Worm (Caenorhabditis elegans): ENCODE results near the gene W03G11.2.

ce11 chrX:12123152-12123551, 14.7 kb upstream of the W03G11.2 start, which contains the start of gene T01H10.11:
- TF ChIP-seq elt-3 (tag; optimal IDR thresholded peaks at IDR 0.05) (no peak), unc-62 (GFP tag; optimal IDR thresholded peaks at IDR 0.05) (no peak)

Data from whole organism, L2 larva.